Worm (Caenorhabditis elegans) whole organism, midembryonic: ENCODE measurements around the gene pqn-39.

Source experiments
- cog-1 ChIP-seq: sonication (generic microtip); optimal IDR thresholded peaks from 2 replicates; lab custom pipeline; 2016; ENCODE audit warnings: missing genetic modification characterization, missing compliant biosample characterization
- flt-1 ChIP-seq: fragments of 200-800 bp; sonication (Bioruptor generic); IDR thresholded peaks from 2 replicates; pipeline ENCODE4 v1.3.6; 2022; ENCODE audit warnings: missing genetic modification characterization, missing compliant biosample characterization
- ztf-29 ChIP-seq: fragments of 200-800 bp; sonication (Bioruptor generic); IDR thresholded peaks from 2 replicates; pipeline ENCODE4 v1.3.6; 2022; ENCODE audit warnings: missing genetic modification reagents, missing genetic modification characterization, missing compliant biosample characterization

DNA sequence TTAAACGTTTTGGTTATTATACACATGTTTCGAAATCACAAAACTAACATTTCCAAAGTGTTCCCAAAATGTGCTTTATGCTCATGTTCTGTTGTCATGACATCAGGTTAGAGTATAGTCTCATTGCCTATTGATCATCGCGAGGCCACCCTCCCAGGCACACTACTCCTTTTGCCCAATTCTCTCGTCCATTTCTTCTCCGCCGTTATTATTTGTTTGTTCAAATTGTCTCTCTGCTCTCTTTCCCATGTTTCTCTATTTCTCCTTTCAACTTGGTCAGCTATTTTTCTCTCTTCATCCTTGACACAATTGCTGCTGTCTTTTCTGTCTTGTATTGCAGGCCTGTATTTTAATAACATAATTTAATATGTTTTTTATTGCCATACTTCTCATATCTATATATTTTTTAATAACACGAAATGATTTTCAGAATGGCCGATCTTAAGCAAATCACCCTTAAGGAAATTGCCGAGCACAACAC lies 33.1 kb upstream of the pqn-39 start, which contains the start of gene cytb-5.1:
- no peak for TF ChIP-seq ztf-29 (GFP tag; lab: Robert Waterston, UW)
- TF ChIP-seq cog-1 (tag; lab: Kevin White, UChicago): no peak
- TF ChIP-seq flt-1 (GFP tag; lab: Robert Waterston, UW): no peak
